Fruit fly (Drosophila melanogaster) whole organism, wandering third instar larva: ENCODE measurements around the gene Appl.

ENCODE experiments used
- Abd-B ChIP-seq: fragments of >200 bp; optimal IDR thresholded peaks from 2 replicates; lab custom pipeline; 2017; ENCODE audit warnings: missing biosample characterization, missing genetic modification characterization
- CG9705 ChIP-seq: fragments of 200-800 bp; sonication (Bioruptor generic); optimal IDR thresholded peaks from 2 replicates; lab custom pipeline; 2018; ENCODE audit warnings: missing biosample characterization, mild to moderate bottlenecking, missing genetic modification characterization
- Dfd ChIP-seq: fragments of >200 bp; optimal IDR thresholded peaks from 2 replicates; lab custom pipeline; 2017; ENCODE audit warnings: missing biosample characterization, missing genetic modification characterization
- Dif ChIP-seq: fragments of 200-275, 200-300 bp; sonication (Bioruptor generic); optimal IDR thresholded peaks from 2 replicates; lab custom pipeline; 2018; ENCODE audit warnings: missing biosample characterization, missing genetic modification characterization; ENCODE audit not compliant: partially characterized antibody
- GATAd ChIP-seq: sonication (Bioruptor generic); optimal IDR thresholded peaks from 2 replicates; lab custom pipeline; 2016; ENCODE audit warnings: missing biosample characterization, missing genetic modification characterization
- HLH106 ChIP-seq: fragments of 200-800 bp; optimal IDR thresholded peaks from 3 replicates; lab custom pipeline; 2019; ENCODE audit warnings: missing biosample characterization, mild to moderate bottlenecking, missing genetic modification characterization, moderate library complexity
- Hnf4 ChIP-seq: fragments of 200-800 bp; sonication (Bioruptor generic); optimal IDR thresholded peaks from 2 replicates; lab custom pipeline; 2016; ENCODE audit warnings: missing biosample characterization, mild to moderate bottlenecking, missing genetic modification characterization
- Hr78 ChIP-seq: fragments of >200 bp; optimal IDR thresholded peaks from 2 replicates; lab custom pipeline; 2017; ENCODE audit warnings: missing biosample characterization, missing genetic modification characterization
- Hr83 ChIP-seq: fragments of 200-300 bp; sonication (Bioruptor generic); optimal IDR thresholded peaks from 2 replicates; lab custom pipeline; 2016; ENCODE audit warnings: missing biosample characterization, mild to moderate bottlenecking, missing genetic modification characterization, moderate library complexity; ENCODE audit not compliant: poor library complexity, severe bottlenecking
- Jra ChIP-seq: sonication (Bioruptor generic); optimal IDR thresholded peaks from 2 replicates; lab custom pipeline; 2016; ENCODE audit warnings: missing biosample characterization, missing genetic modification characterization
- Myc ChIP-seq: fragments of >200 bp; optimal IDR thresholded peaks from 2 replicates; lab custom pipeline; 2017
- N ChIP-seq: fragments of >200 bp; optimal IDR thresholded peaks from 2 replicates; lab custom pipeline; 2018; ENCODE audit warnings: missing biosample characterization, missing external identifiers, missing genetic modification characterization
- OdsH ChIP-seq: fragments of 200-800 bp; sonication (Bioruptor generic); optimal IDR thresholded peaks from 2 replicates; lab custom pipeline; 2016; ENCODE audit warnings: missing biosample characterization, mild to moderate bottlenecking, missing genetic modification characterization
- Rel ChIP-seq, 2 experiments: fragments of 200-800 bp; sonication (Bioruptor generic) in 1 of 2; optimal IDR thresholded peaks; 2 replicates in 1 of 2; 3 replicates in 1 of 2; lab custom pipeline; 2016 to 2019; ENCODE audit warnings: mild to moderate bottlenecking in 2 of 2, missing biosample characterization in 2 of 2, missing genetic modification characterization in 2 of 2, moderate library complexity in 1 of 2
- Sp1 ChIP-seq: fragments of 200-800 bp; sonication (Bioruptor generic); optimal IDR thresholded peaks from 3 replicates; lab custom pipeline; 2019; ENCODE audit warnings: missing biosample characterization, mild to moderate bottlenecking, missing genetic modification characterization, moderate library complexity
- Vsx2 ChIP-seq: fragments of 200-300, 225-300 bp; sonication (Bioruptor generic); optimal IDR thresholded peaks from 2 replicates; lab custom pipeline; 2018; ENCODE audit warnings: missing biosample characterization, missing genetic modification characterization; ENCODE audit not compliant: partially characterized antibody
- br ChIP-seq: fragments of 200-800 bp; sonication (Bioruptor generic); optimal IDR thresholded peaks from 2 replicates; lab custom pipeline; 2016; ENCODE audit warnings: missing biosample characterization, missing genetic modification characterization
- brk ChIP-seq: fragments of 200-800 bp; sonication (Bioruptor generic); optimal IDR thresholded peaks from 2 replicates; lab custom pipeline; 2016; ENCODE audit warnings: missing biosample characterization, mild to moderate bottlenecking, missing genetic modification characterization
- dl ChIP-seq, 2 experiments: fragments of 175-275, 200-275 bp in 1 of 2; fragments of 200-275 bp in 1 of 2; sonication (Bioruptor generic); optimal IDR thresholded peaks; lab custom pipeline; 2018; ENCODE audit warnings: mild to moderate bottlenecking in 2 of 2, missing biosample characterization in 2 of 2, missing genetic modification characterization in 2 of 2, moderate library complexity in 2 of 2; ENCODE audit not compliant: partially characterized antibody in 2 of 2, insufficient read depth in 1 of 2
- dmrt93B ChIP-seq: fragments of 200-800 bp; sonication (Bioruptor generic); optimal IDR thresholded peaks from 2 replicates; lab custom pipeline; 2018; ENCODE audit warnings: missing biosample characterization, mild to moderate bottlenecking, missing genetic modification characterization
- dsf ChIP-seq: sonication (Bioruptor generic); optimal IDR thresholded peaks from 2 replicates; lab custom pipeline; 2016; ENCODE audit warnings: missing biosample characterization, missing genetic modification characterization, borderline replicate concordance
- ey ChIP-seq: fragments of 200-800 bp; sonication (Bioruptor generic); optimal IDR thresholded peaks from 2 replicates; lab custom pipeline; 2016; ENCODE audit warnings: missing biosample characterization, missing genetic modification characterization
- foxo ChIP-seq, 2 experiments: fragments of 200-800 bp; sonication (Bioruptor generic); optimal IDR thresholded peaks; 2 replicates in 1 of 2; 3 replicates in 1 of 2; lab custom pipeline; 2016 to 2017; ENCODE audit warnings: missing biosample characterization in 2 of 2, missing genetic modification characterization in 2 of 2
- h ChIP-seq: fragments of 200-800 bp; sonication (Bioruptor generic); optimal IDR thresholded peaks from 3 replicates; lab custom pipeline; 2016; ENCODE audit warnings: missing biosample characterization, mild to moderate bottlenecking, missing genetic modification characterization
- jim ChIP-seq: fragments of 175-275, 200-325 bp; sonication (Bioruptor generic); optimal IDR thresholded peaks from 2 replicates; lab custom pipeline; 2016; ENCODE audit warnings: missing biosample characterization, mild to moderate bottlenecking, missing genetic modification characterization
- lola ChIP-seq: fragments of >200 bp; optimal IDR thresholded peaks from 2 replicates; lab custom pipeline; 2017; ENCODE audit warnings: missing biosample characterization, missing genetic modification characterization
- psq ChIP-seq: fragments of 200-800 bp; sonication (Bioruptor generic); optimal IDR thresholded peaks from 3 replicates; lab custom pipeline; 2017; ENCODE audit warnings: missing biosample characterization, mild to moderate bottlenecking, missing genetic modification characterization, moderate library complexity
- rgr ChIP-seq: fragments of 200-800 bp; sonication (Bioruptor generic); optimal IDR thresholded peaks from 3 replicates; lab custom pipeline; 2016; ENCODE audit warnings: missing biosample characterization, mild to moderate bottlenecking, missing genetic modification characterization
- sage ChIP-seq: fragments of 200-800 bp; sonication (Bioruptor generic); optimal IDR thresholded peaks from 2 replicates; lab custom pipeline; 2016; ENCODE audit warnings: missing biosample characterization, mild to moderate bottlenecking, missing genetic modification characterization
- sv ChIP-seq: fragments of 200-800 bp; sonication (Bioruptor generic); optimal IDR thresholded peaks from 3 replicates; lab custom pipeline; 2016; ENCODE audit warnings: missing biosample characterization, missing genetic modification characterization
- usp ChIP-seq: fragments of >200 bp; optimal IDR thresholded peaks from 2 replicates; lab custom pipeline; 2017; ENCODE audit warnings: missing biosample characterization, missing genetic modification characterization
- woc ChIP-seq: sonication (Bioruptor generic); optimal IDR thresholded peaks from 2 replicates; lab custom pipeline; 2016; ENCODE audit warnings: missing biosample characterization, mild to moderate bottlenecking, missing genetic modification characterization

Gene Appl

DNA sequence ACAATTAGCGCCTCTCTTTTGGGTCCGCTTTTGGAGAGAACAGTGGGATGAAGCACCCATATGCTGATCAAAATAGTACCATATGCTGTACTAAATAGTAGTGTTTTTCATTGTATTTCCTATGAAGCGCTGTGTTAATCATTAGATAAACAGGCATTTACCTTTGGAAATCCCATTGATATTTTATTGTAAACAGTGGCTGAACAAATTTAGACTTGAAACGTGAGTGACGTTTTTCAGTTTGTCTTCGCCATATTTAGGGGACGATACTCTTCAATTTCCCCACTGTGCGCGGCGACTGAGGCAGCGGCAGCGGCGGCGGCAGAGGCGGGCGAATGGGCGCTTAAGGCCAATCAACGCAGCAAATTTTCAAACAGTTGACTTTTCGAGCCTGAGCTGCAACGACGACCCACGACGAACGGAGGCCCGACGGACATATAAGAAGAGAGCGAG, 30.7 kb upstream of the Appl start (continued):
- TF ChIP-seq Abd-B (GFP tag; lab: Kevin White, UChicago) (no peak), h (peak; percentile 82), foxo (GFP tag; optimal IDR thresholded peaks at IDR 0.05; lab: Kevin White, UChicago) (peak in 1 of 2 experiments; percentile 77), Sp1 (GFP tag; lab: Kevin White, UChicago) (peak; percentile 77), sv (GFP tag; lab: Kevin White, UChicago) (peak; percentile 58), Dfd (GFP tag; lab: Kevin White, UChicago) (no peak)

DNA sequence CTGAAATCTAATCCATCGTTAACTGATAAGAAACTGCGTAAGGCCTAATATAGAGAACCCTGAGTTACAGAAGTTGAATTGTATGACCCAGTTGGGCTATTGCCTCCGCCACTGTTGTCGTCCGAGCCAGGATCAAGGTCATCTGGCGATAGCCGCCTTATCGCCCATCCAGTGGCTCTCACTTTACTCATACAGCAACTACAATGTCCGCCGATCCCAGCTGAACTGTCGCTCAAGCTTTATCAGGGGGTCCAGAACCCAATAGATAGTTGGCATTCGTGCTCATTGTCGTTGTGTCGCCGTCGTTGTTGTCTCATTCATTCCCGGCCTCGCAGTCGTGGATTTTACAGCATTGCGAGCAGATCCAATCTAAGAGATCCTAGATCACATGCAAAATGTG, 21.2 kb upstream of the Appl start, which contains the start of gene arg:
Gene arg, plus strand, starts transcription at position 319 of the 400 bp plus-strand sequence.
- TF ChIP-seq usp (GFP tag; lab: Kevin White, UChicago) = no peak
- TF ChIP-seq sv (GFP tag; lab: Kevin White, UChicago) = no peak
- TF ChIP-seq Hnf4 (GFP tag; lab: Kevin White, UChicago) = no peak
- TF ChIP-seq GATAd (GFP tag; lab: Kevin White, UChicago) = no peak
- no peak for TF ChIP-seq Myc (lab: Kevin White, UChicago)
- TF ChIP-seq HLH106 (tag; lab: Kevin White, UChicago) = no peak
- TF ChIP-seq CG9705 = no peak
- TF ChIP-seq Sp1 (GFP tag; lab: Kevin White, UChicago) = no peak
- no peak for TF ChIP-seq h
- no peak for TF ChIP-seq Jra (GFP tag; lab: Kevin White, UChicago)
- no peak for TF ChIP-seq Dif (GFP tag; lab: Kevin White, UChicago)
- TF ChIP-seq Hr83 (GFP tag; lab: Kevin White, UChicago) = no peak
- no peak for TF ChIP-seq brk
- TF ChIP-seq dl (GFP tag; optimal IDR thresholded peaks at IDR 0.05; lab: Kevin White, UChicago; ENCODE audit: insufficient read depth in 1 of 2, partially characterized antibody in 2 of 2) = no peak
- TF ChIP-seq psq = no peak
- TF ChIP-seq woc = no peak
- no peak for TF ChIP-seq sage (GFP tag; lab: Kevin White, UChicago)

DNA sequence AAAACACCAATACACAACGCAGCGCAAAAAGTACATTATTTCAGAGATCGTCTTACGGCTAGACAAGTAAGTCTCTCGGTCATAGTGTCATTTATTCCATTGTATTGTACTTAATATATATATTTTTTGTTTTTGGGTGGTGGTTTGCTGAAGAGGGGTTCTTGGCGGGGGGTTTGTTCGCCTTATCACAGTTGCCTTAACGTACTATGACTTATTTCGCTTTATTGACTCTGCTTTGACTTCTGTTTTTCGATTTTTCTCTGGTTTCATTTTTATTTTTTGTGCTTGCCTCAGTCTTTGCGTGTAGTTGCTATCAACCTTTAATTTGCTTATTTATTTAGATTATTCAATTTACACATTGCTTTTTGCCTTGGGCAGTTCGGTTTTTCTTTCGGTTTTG, 19.8 kb upstream of the Appl start:
- no peak for TF ChIP-seq foxo (GFP tag; optimal IDR thresholded peaks at IDR 0.05; lab: Kevin White, UChicago)
- no peak for TF ChIP-seq ey (GFP tag; lab: Kevin White, UChicago)
- peak; percentile 29 for TF ChIP-seq br (GFP tag; lab: Kevin White, UChicago)
- TF ChIP-seq rgr (GFP tag; lab: Kevin White, UChicago) = no peak
- no peak for TF ChIP-seq dl (GFP tag; optimal IDR thresholded peaks at IDR 0.05; lab: Kevin White, UChicago; ENCODE audit: insufficient read depth in 1 of 2, partially characterized antibody in 2 of 2)
- no peak for TF ChIP-seq dmrt93B (GFP tag; lab: Kevin White, UChicago)
- TF ChIP-seq HLH106 (tag; lab: Kevin White, UChicago) = no peak
- no peak for TF ChIP-seq sage (GFP tag; lab: Kevin White, UChicago)
- TF ChIP-seq N (GFP tag; lab: Kevin White, UChicago) = no peak
- TF ChIP-seq Vsx2 = no peak
- no peak for TF ChIP-seq Hr83 (GFP tag; lab: Kevin White, UChicago)
- no peak for TF ChIP-seq jim (GFP tag; lab: Kevin White, UChicago)
- peak; percentile 39 for TF ChIP-seq Hnf4 (GFP tag; lab: Kevin White, UChicago)
- TF ChIP-seq Myc (lab: Kevin White, UChicago) = no peak
- TF ChIP-seq OdsH (GFP tag; lab: Kevin White, UChicago) = no peak
- no peak for TF ChIP-seq h
- TF ChIP-seq Rel (GFP tag; optimal IDR thresholded peaks at IDR 0.05; lab: Kevin White, UChicago) = no peak
- TF ChIP-seq Rel (tag; optimal IDR thresholded peaks at IDR 0.05; lab: Kevin White, UChicago) = peak; percentile 54
- peak; percentile 16 for TF ChIP-seq psq

DNA sequence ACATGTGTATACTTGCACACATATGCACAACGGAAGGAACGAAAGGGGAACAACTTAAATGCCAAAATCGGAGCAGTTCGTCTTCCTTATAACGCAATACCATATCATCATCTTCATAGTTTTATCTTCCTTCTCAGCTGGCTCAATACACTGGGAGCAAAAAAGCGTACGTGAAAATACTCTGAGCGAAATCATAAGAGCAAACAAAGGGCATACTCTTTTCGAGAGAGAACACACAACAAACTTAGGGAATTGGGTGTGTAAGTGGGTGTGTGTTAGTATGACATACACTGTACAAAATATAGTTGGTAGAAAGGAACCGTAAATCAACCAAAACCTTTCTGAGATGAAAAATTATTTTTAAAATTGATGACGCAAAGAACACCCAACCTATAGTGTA, 17.8 kb upstream of the Appl start:
- no peak for TF ChIP-seq HLH106 (tag; lab: Kevin White, UChicago)

DNA sequence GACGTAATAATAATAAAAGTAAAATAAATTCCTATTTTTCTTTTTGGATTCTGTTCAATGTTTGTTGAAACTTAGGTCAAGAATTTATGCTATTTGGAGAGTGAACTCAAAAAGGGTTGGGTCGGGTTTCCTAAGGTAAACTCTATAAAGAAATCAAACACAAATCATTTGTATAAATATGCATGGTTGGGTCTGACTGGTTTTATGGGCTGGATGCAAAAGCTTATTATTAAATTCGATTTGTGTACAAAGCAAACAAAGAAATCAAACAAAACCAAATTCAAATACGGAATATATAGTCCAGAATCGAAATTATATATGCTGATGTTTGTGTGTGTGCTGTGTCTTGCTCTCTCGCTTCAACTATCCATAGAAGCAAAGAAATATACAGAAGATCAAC, 14.6 kb upstream of the Appl start:
- no peak for TF ChIP-seq lola (GFP tag; lab: Kevin White, UChicago)
- no peak for TF ChIP-seq Hr78 (GFP tag; lab: Kevin White, UChicago)
- no peak for TF ChIP-seq CG9705
- TF ChIP-seq Sp1 (GFP tag; lab: Kevin White, UChicago) = no peak
- TF ChIP-seq dsf (GFP tag; lab: Kevin White, UChicago) = no peak
- TF ChIP-seq GATAd (GFP tag; lab: Kevin White, UChicago) = no peak
